Worm (Caenorhabditis elegans): Measurements from ENCODE around the gene T28C12.1.

The T28C12.1 gene

DNA sequence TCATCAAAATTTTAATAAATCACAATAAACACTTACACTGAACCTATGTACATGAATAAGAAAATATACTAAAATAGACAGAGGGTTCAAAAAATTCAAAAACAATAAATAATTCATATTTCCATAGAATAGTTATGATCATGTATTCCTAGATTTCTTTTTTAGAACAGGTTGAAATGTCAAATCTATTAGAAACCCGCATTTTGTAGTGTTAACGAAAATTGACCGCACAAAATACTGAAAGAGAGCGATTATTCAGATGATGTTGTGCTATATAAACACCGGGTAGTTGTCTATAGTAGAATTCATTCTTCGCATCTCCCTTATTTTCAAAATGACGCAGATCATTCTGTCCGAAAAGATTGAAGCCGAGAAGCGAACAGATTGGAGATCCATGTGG is at the start of gene T28C12.1:
TSS of gene T28C12.1 (plus strand) at position 301 of the 400 bp plus-strand sequence.
- no peak for TF ChIP-seq tlp-1 (tag; optimal IDR thresholded peaks at IDR 0.05)
- no peak for TF ChIP-seq lin-39 (tag; optimal IDR thresholded peaks at IDR 0.05)
- no peak for TF ChIP-seq unc-98 (GFP tag; IDR thresholded peaks at IDR 0.05)
- TF ChIP-seq sptf-1 (tag; optimal IDR thresholded peaks at IDR 0.05): no peak
- no peak for TF ChIP-seq C16A3.4 (tag; optimal IDR thresholded peaks at IDR 0.05)
- TF ChIP-seq jun-1 (tag; optimal IDR thresholded peaks at IDR 0.05): no peak
- TF ChIP-seq pqm-1 (tag; optimal IDR thresholded peaks at IDR 0.05): no peak
- no peak for TF ChIP-seq mep-1 (tag; optimal IDR thresholded peaks at IDR 0.05)
- TF ChIP-seq elt-3 (tag; optimal IDR thresholded peaks at IDR 0.05): no peak
- TF ChIP-seq dsc-1 (tag; optimal IDR thresholded peaks at IDR 0.05): no peak
- no peak for TF ChIP-seq ztf-4 (tag; optimal IDR thresholded peaks at IDR 0.05)
- no peak for TF ChIP-seq ceh-63 (GFP tag; optimal IDR thresholded peaks at IDR 0.05)
- no peak for TF ChIP-seq F16B12.6 (tag; optimal IDR thresholded peaks at IDR 0.05)
- no peak for TF ChIP-seq C34B4.2 (tag; optimal IDR thresholded peaks at IDR 0.05)
- TF ChIP-seq rnt-1 (tag; optimal IDR thresholded peaks at IDR 0.05): no peak
- no peak for TF ChIP-seq unc-62 (GFP tag; optimal IDR thresholded peaks at IDR 0.05)
- no peak for TF ChIP-seq pax-3 (tag; optimal IDR thresholded peaks at IDR 0.05)

DNA sequence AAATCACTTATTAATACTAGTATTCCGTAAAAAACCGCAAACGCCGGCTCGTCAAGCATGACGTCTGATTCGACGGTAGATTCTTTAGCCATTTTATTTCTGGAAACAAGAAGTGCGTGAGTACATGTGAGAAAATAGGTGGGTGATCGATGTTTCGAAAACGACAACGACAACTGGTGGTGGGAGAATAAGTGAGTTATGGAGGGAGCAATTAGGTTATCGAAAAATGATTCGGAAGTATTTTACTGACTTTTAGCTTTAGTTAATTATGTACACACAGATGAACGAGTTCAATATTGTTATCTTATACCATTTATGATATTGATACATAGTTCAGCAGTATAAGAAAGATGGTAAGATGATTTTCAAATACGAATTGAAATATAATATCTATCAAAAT is 45.4 kb upstream of the T28C12.1 start, which contains the start of gene srn-1:
TSS of gene srn-1 (minus strand) at position 101 of the 400 bp plus-strand sequence.
- TF ChIP-seq mab-9 (GFP tag; IDR thresholded peaks at IDR 0.05) (no peak), nhr-76 (tag; optimal IDR thresholded peaks at IDR 0.05) (no peak), tlp-1 (tag; optimal IDR thresholded peaks at IDR 0.05) (no peak), unc-30 (tag; optimal IDR thresholded peaks at IDR 0.05) (no peak), lir-3 (tag; optimal IDR thresholded peaks at IDR 0.05; ENCODE audit: poor library complexity) (no peak), fkh-8 (tag; optimal IDR thresholded peaks at IDR 0.05) (no peak), blmp-1 (tag; optimal IDR thresholded peaks at IDR 0.05) (no peak), nhr-85 (tag) (no peak), pqm-1 (tag; optimal IDR thresholded peaks at IDR 0.05) (no peak), snpc-4 (tag; optimal IDR thresholded peaks at IDR 0.05) (no peak), ztf-4 (tag; optimal IDR thresholded peaks at IDR 0.05) (no peak), ceh-88 (GFP tag; IDR thresholded peaks at IDR 0.05) (no peak), isw-1 (GFP tag; IDR thresholded peaks at IDR 0.05) (no peak), xbp-1 (tag; optimal IDR thresholded peaks at IDR 0.05) (no peak), egl-13 (tag; optimal IDR thresholded peaks at IDR 0.05) (no peak), lin-35 (GFP tag; optimal IDR thresholded peaks at IDR 0.05) (no peak)

DNA sequence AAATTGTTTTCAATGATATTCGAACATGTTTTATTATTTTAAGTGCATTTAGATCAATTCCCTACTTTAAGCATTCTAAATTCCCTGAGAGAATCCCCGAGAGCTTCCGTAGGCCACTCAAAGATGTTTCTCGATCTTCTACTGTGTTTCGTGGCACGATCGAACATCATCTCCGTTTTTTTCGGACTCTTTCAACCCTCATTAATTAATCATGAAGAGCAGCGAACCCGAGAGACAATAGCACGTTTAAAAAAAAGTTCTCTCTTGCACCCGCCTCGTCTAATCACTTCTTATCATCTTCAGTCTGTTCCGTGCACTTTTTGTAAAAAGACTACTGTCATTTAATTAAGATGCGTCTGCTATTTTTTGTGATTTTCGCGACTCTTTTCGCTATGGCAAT is 43.1 kb upstream of the T28C12.1 start, which contains the start of gene K12B6.11:
TSS of gene K12B6.11 (plus strand) at position 301 of the 400 bp plus-strand sequence.
- TF ChIP-seq ceh-82 (tag; optimal IDR thresholded peaks at IDR 0.05) (no peak), nhr-90 (tag; optimal IDR thresholded peaks at IDR 0.05; ENCODE audit: poor library complexity) (no peak), unc-30 (tag; optimal IDR thresholded peaks at IDR 0.05) (no peak), C34B4.2 (tag; optimal IDR thresholded peaks at IDR 0.05) (no peak), rnt-1 (tag; optimal IDR thresholded peaks at IDR 0.05) (no peak), mep-1 (tag; optimal IDR thresholded peaks at IDR 0.05) (no peak), skn-1 (tag; optimal IDR thresholded peaks at IDR 0.05) (no peak), hlh-17 (GFP tag; optimal IDR thresholded peaks at IDR 0.05; ENCODE audit: borderline replicate concordance) (no peak), ceh-88 (GFP tag; IDR thresholded peaks at IDR 0.05) (no peak), nhr-19 (GFP tag; conservative IDR thresholded peaks at IDR 0.05) (no peak), ama-1 (optimal IDR thresholded peaks at IDR 0.05) (no peak), aha-1 (tag; optimal IDR thresholded peaks at IDR 0.05) (no peak)

DNA sequence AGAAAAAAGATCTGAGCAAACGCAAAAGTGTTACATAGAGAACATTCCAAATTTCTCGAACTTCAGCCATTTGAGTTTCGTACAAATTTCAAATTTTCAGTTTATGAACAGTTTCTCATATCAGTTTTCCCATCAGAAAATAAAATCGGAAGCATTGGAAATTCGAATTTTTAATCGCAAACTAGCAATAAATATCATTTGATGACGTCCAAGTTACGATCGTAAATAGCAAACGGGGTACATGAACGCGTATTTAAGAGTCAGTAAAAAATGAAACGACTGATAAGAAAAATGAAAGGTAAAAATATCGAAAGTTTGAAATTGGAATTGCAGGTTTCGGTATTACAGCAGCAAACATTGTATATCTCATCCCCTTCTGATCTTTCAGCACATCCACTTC is 40.4 kb upstream of the T28C12.1 start:
- TF ChIP-seq efl-1 (optimal IDR thresholded peaks at IDR 0.05) (no peak), efl-1 (GFP tag; optimal IDR thresholded peaks at IDR 0.05 in 1 of 2) (peak in 1 of 2 experiments; percentile 64), elt-2 (tag; optimal IDR thresholded peaks at IDR 0.05) (peak; percentile 28), unc-98 (GFP tag; IDR thresholded peaks at IDR 0.05) (no peak)

Data from whole organism, L1 larva.